Worm (Caenorhabditis elegans): ENCODE measurements around the gene chil-27.
A peak's percentile ranks its signal among the peaks of the same experiment; 100 is the strongest.

The chil-27 gene

ce11 chrII:9477567-9477966 lies at the start of gene chil-27:
chil-27 (plus strand) TSS chrII:9477867.
- TF ChIP-seq sma-9 (GFP tag; optimal IDR thresholded peaks at IDR 0.05): no peak
- no peak for TF ChIP-seq sma-9 (tag; optimal IDR thresholded peaks at IDR 0.05)
- TF ChIP-seq nhr-237 (tag; optimal IDR thresholded peaks at IDR 0.05): no peak
- no peak for TF ChIP-seq ZK546.5 (tag; optimal IDR thresholded peaks at IDR 0.05)
- TF ChIP-seq blmp-1 (tag; optimal IDR thresholded peaks at IDR 0.05; ENCODE audit: insufficient read depth): no peak
- no peak for TF ChIP-seq mab-5 (tag; optimal IDR thresholded peaks at IDR 0.05)
- no peak for TF ChIP-seq alr-1 (tag; optimal IDR thresholded peaks at IDR 0.05)
- no peak for TF ChIP-seq zag-1 (tag; optimal IDR thresholded peaks at IDR 0.05)
- no peak for TF ChIP-seq aly-2 (tag; optimal IDR thresholded peaks at IDR 0.05)
- TF ChIP-seq lin-11 (tag; optimal IDR thresholded peaks at IDR 0.05): no peak
- no peak for TF ChIP-seq lsy-2 (tag; optimal IDR thresholded peaks at IDR 0.05)

- no peak for TF ChIP-seq unc-55 (GFP tag; optimal IDR thresholded peaks at IDR 0.05)
- TF ChIP-seq crh-2 (tag; optimal IDR thresholded peaks at IDR 0.05): no peak
- no peak for TF ChIP-seq nhr-6 (tag; optimal IDR thresholded peaks at IDR 0.05)
- no peak for TF ChIP-seq C34F6.9 (tag; optimal IDR thresholded peaks at IDR 0.05)
- no peak for TF ChIP-seq gmeb-1 (tag; optimal IDR thresholded peaks at IDR 0.05)
- TF ChIP-seq nhr-11 (tag; optimal IDR thresholded peaks at IDR 0.05): no peak
- TF ChIP-seq mab-5 (tag; optimal IDR thresholded peaks at IDR 0.05): no peak
- TF ChIP-seq nhr-12 (tag; optimal IDR thresholded peaks at IDR 0.05): no peak
- TF ChIP-seq zag-1 (tag; optimal IDR thresholded peaks at IDR 0.05): no peak
- no peak for TF ChIP-seq nhr-25 (tag; optimal IDR thresholded peaks at IDR 0.05)
Measured at ce11 chrII:9431119-9431518, 46.5 kb upstream of the chil-27 start.

- TF ChIP-seq lin-39 (tag; optimal IDR thresholded peaks at IDR 0.05) (no peak), nhr-25 (tag; optimal IDR thresholded peaks at IDR 0.05) (peak; percentile 26), egl-27 (tag; optimal IDR thresholded peaks at IDR 0.05) (no peak)
Measured at ce11 chrII:9433609-9434008, 44.1 kb upstream of the chil-27 start, which contains the start of gene kin-15. kin-15 (minus strand) TSS chrII:9433709.

- TF ChIP-seq crh-2 (tag; optimal IDR thresholded peaks at IDR 0.05): no peak
- no peak for TF ChIP-seq elt-1 (tag; optimal IDR thresholded peaks at IDR 0.05)
- TF ChIP-seq lin-13 (GFP tag; optimal IDR thresholded peaks at IDR 0.05): no peak
Measured at ce11 chrII:9436009-9436408, 41.7 kb upstream of the chil-27 start, which contains the start of gene kin-16. kin-16 (minus strand) TSS chrII:9436109.

- TF ChIP-seq fos-1 (tag; optimal IDR thresholded peaks at IDR 0.05) (no peak), nhr-21 (tag; optimal IDR thresholded peaks at IDR 0.05) (no peak), ztf-1 (GFP tag; conservative IDR thresholded peaks at IDR 0.05) (no peak), crh-2 (tag; optimal IDR thresholded peaks at IDR 0.05) (no peak), nhr-129 (tag; optimal IDR thresholded peaks at IDR 0.05) (no peak), lin-13 (GFP tag; optimal IDR thresholded peaks at IDR 0.05) (no peak), nhr-10 (tag; optimal IDR thresholded peaks at IDR 0.05) (no peak)
Measured at ce11 chrII:9438227-9438626, 39.4 kb upstream of the chil-27 start, which contains the start of gene chil-13. chil-13 (minus strand) TSS chrII:9438327.

ce11 chrII:9438853-9439252 lies 38.8 kb upstream of the chil-27 start:
- TF ChIP-seq aly-2 (tag; optimal IDR thresholded peaks at IDR 0.05) (no peak), skn-1 (tag; optimal IDR thresholded peaks at IDR 0.05) (no peak), peb-1 (tag; optimal IDR thresholded peaks at IDR 0.05) (no peak), ztf-4 (tag; optimal IDR thresholded peaks at IDR 0.05) (no peak), nhr-11 (tag; optimal IDR thresholded peaks at IDR 0.05) (no peak), blmp-1 (tag; optimal IDR thresholded peaks at IDR 0.05; ENCODE audit: insufficient read depth) (no peak), gmeb-1 (tag; optimal IDR thresholded peaks at IDR 0.05) (no peak), lsy-2 (tag; optimal IDR thresholded peaks at IDR 0.05) (no peak), nhr-77 (tag; optimal IDR thresholded peaks at IDR 0.05) (no peak)

ce11 chrII:9440060-9440459 lies 37.6 kb upstream of the chil-27 start, which contains the start of gene chil-17:
chil-17 (minus strand) TSS chrII:9440160.
- no peak for TF ChIP-seq F13H6.1 (tag; optimal IDR thresholded peaks at IDR 0.05)
- TF ChIP-seq lin-39 (tag; optimal IDR thresholded peaks at IDR 0.05): no peak

Data from whole organism, L2 larva.